Worm (Caenorhabditis elegans): ENCODE results near the gene F19B2.6.

- no peak for TF ChIP-seq snpc-4 (tag; optimal IDR thresholded peaks at IDR 0.05)
- no peak for TF ChIP-seq ceh-16 (tag; optimal IDR thresholded peaks at IDR 0.05)
- TF ChIP-seq unc-39 (tag; optimal IDR thresholded peaks at IDR 0.05), result no peak
- TF ChIP-seq egl-27 (tag; optimal IDR thresholded peaks at IDR 0.05), result no peak
These were observed 47.8 kb downstream of the F19B2.6 start, which contains the start of the genes fbxb-59 and srbc-34 for ce11 chrV:20206086-20206485.
